Worm (Caenorhabditis elegans) whole organism, dauer: ENCODE results near the gene C45G9.15.

Experiments
- unc-62 ChIP-seq: sonication (generic microtip); optimal IDR thresholded peaks from 2 replicates; lab custom pipeline; 2017; ENCODE audit warnings: missing biosample characterization, missing genetic modification reagents, missing genetic modification characterization

Gene C45G9.15

DNA sequence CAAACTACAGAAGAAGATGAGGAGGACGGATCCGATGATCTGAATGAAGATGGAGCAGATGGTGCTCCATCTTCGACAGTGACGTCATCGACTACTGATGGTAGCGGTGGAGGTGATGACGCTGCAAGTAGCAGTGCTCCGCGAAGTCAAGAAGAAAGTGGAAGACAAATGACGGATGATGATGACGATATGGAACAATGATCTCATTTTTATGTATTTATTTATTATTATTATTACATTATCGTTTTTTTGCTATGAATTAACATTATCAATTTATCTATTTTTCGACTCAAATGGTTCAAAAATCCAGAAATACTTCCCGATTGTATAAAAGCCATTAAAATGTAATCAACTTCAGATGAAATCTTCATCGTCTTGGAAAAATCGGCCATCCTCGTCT is 30.2 kb downstream of the C45G9.15 start, which contains the start of gene R144.3:
Gene R144.3, plus strand, starts transcription at position 301 of the 400 bp plus-strand sequence.
- no peak for TF ChIP-seq unc-62 (GFP tag; lab: Kevin White, UChicago)

DNA sequence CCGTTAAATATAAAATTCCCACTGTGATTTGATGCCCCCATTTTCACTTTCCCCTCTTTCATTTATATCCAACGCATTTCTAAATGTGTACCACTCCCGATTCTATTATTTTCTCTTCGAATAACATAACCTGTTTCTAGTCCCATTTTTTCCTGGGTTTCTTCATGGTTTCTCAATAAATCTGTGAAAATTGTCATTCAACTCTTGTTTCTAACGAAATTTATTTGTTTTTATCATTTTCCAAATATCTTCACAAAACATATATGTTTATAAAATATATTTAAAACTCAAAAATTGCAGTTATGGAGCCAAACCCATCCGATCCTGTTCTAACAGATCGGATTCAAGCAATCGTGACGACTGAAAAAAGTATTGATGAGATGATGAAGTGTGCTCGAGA is 30.9 kb downstream of the C45G9.15 start, which contains the start of gene mdt-11:
Gene mdt-11, plus strand, starts transcription at position 301 of the 400 bp plus-strand sequence.
- TF ChIP-seq unc-62 (GFP tag; lab: Kevin White, UChicago) = no peak

DNA sequence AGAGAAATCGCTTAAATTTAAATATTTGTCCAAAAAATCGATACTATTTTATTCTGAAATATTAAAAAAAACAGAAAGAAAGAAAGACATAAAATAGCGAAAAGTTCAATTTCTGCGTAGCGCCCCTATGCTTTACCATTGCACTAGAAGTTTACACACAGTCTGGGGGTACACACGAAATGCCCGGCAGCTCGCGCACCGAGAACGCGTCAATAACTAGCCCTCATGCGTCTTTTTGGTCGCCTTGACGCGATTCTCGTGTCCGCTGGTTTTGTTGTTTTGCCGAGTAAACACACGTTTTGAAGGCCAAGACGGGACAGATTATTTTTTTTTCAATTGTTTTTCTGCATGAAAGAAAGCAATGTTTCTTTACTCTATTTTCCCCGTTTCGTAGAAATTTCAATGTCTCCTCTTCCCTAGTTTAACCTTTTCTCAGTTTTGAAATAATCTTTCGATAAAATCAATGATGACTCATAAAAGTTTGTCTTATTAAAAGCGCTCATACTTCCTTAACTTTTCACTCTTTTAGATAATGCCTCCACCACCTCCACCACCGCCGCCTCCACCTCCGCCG is 33.6 kb downstream of the C45G9.15 start, which contains the start of gene wip-1:
Gene wip-1, plus strand, starts transcription at position 524 of the 574 bp plus-strand sequence.
- TF ChIP-seq unc-62 (GFP tag; lab: Kevin White, UChicago) = no peak

DNA sequence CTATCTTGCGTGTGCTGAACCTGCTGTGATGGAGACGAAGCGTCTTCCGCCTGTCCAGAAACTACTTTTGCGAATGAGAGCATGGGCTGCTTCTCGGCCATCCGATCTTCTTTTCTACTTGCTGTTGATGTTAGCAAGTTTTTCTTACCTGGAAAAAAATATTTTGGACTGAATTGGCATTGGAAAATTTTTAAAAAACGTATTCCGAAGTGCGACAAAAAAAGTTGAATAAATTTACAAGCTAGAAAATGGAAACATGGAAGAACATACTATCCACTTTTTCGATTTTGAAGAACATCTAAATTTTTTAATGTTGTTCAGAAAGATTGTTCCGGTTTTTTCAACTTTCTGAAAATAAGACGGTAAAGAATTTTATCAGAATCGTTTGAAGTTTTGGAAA is 34.3 kb downstream of the C45G9.15 start, which contains the start of gene larp-1:
Gene larp-1, minus strand, starts transcription at position 101 of the 400 bp plus-strand sequence.
- TF ChIP-seq unc-62 (GFP tag; lab: Kevin White, UChicago) = no peak

DNA sequence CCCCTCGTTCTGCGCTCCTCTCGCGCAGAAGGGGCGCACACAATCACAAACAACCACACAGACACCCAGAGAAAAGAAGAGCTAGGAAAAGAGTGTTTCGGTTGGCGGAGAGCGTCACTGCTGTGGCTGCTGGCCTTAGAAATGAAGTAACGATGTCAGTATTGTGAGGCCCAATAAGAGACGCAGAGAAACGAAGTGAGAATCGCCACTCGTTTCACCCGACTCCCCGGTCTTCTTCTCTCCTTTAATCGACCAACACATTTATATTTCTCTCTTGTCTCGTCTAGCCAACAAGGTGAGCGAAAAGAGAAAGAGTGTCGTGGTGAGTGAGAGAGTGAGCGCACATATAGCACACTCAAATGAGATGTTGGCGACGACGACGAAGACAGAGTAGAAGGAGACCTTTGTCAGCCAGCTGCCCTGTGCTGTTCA is 37.9 kb downstream of the C45G9.15 start:
- no peak for TF ChIP-seq unc-62 (GFP tag; lab: Kevin White, UChicago)

DNA sequence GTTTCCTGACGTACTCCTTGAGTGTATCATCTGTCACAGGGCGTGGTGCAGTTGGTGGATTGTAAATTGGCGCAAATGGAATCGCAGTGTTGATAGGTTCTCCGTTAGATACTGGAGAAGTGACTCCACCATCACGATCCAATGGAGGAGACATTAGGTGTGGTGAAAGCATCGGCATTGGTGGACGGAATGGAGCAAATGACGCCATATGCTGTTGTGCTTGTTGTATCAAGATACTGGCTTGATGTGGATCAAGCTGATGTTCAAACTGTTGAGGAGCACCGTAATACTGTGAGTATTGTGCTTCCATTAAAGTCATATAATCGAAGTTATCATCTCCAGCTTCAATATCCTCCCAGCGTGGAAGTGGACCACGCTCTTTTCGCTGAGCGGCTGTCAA is 39.4 kb downstream of the C45G9.15 start:
- TF ChIP-seq unc-62 (GFP tag; lab: Kevin White, UChicago) = no peak

DNA sequence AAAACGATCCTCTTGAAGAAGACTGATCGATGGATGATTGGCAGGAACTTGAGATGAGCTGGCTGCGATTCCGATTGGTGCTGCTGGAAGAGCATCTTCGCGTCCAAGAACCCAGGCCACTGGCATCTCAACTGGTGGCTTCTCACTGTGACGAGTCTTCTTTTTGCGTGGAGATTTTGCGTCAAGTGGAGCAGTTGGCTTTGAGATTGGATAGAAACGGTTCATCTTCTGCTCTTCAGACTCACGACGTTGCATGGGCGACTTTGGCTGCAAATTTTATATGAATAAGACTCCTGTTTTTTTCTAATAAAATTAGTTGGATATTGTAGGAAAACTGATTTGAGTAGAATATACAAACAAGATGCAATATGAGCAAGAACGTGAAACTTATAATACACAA is 41.1 kb downstream of the C45G9.15 start:
- no peak for TF ChIP-seq unc-62 (GFP tag; lab: Kevin White, UChicago)

DNA sequence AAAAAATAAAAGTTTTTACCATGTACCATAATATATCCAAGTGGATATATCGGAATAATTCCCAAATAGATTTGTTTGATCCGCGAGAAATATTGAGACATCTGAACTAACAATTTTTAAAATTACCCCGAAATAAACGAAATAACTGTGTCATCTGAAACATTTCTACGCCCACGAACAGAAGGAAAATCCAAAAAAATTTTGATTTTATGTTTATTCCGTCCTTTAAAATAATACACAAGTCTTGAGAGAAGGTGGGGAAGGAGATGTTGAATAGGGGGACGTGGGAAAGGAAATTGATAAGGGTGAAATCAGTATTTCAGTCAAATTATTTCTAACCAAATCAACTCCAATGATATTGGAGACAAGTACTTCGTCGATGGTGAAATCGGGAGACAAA is 43.1 kb downstream of the C45G9.15 start, which contains the start of gene R144.11:
Gene R144.11, minus strand, starts transcription at position 101 of the 400 bp plus-strand sequence.
- no peak for TF ChIP-seq unc-62 (GFP tag; lab: Kevin White, UChicago)

DNA sequence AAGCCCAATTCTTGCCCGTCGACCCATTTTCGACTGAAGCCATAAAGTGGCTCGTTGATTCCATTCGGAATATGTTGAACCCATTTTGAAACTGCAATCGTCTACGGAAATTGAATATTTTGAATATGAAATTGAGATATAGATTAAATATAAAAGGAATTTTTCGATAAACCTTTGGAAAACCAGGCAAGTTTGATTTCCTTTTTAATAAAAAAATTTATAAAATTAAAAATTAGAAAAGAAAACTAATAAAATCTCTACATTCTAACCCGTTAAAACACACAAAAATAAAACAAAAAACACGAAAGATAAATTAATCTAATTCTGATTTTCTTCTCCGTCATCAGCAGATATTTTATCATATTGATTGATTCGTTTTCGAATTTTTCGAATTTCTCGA is 45.0 kb downstream of the C45G9.15 start, which contains the start of gene R144.12:
Gene R144.12, minus strand, starts transcription at position 101 of the 400 bp plus-strand sequence.
- no peak for TF ChIP-seq unc-62 (GFP tag; lab: Kevin White, UChicago)

DNA sequence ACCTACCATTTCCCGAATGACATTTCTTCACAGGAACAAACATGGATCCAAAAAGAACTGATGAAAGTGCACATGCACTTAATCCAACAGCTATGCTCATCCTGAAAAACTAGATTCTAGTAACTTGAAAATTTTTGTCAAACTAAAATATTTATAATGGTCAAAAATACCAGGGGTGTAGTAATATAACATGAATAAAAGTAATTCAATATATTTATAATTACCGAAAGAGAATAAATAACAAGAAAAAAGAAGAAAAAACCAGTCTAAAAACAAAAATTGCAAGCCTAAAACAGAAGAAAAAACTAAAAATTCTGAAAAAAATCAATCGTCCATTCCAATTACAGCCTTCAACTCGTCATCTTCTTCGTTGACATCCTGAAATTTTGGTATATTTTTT is 47.2 kb downstream of the C45G9.15 start, which contains the start of gene R144.6:
Gene R144.6, minus strand, starts transcription at position 101 of the 400 bp plus-strand sequence.
- no peak for TF ChIP-seq unc-62 (GFP tag; lab: Kevin White, UChicago)

DNA sequence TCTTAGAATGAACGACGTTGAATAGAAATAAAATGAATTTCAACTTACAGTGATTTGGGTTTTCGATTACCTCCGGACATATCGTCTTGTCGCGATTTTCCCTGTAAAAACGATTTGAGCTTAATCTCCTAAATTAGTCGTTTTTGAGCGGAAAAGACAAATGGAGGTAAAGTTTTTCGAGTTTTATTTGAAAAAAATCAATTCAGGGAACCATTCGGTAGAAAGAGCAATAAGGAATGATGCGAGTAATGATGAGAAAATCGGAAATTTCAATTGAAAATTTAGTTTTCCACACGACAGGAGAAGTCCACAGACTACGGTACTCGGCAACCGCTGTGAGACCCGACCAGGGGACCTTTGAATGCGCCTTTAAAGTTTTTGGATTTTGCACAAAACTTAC is 49.6 kb downstream of the C45G9.15 start, which contains the start of gene R144.10:
Gene R144.10, minus strand, starts transcription at position 101 of the 400 bp plus-strand sequence.
- TF ChIP-seq unc-62 (GFP tag; lab: Kevin White, UChicago) = no peak
